Fruit fly (Drosophila melanogaster): Measurements from ENCODE around the gene CG12523.

dm6 chr3L:10848712-10849377, 47.9 kb downstream of the CG12523 start:
- no peak for TF ChIP-seq Myc (optimal IDR thresholded peaks at IDR 0.05)
- TF ChIP-seq insv (optimal IDR thresholded peaks at IDR 0.05), result no peak
- TF ChIP-seq ttk (optimal IDR thresholded peaks at IDR 0.05), result no peak
- no peak for TF ChIP-seq h (optimal IDR thresholded peaks at IDR 0.05)
